Worm (Caenorhabditis elegans) whole organism, L4 larva: ENCODE results near the gene F13D11.3.

ENCODE experiments used
- F10B5.3 ChIP-seq: sonication (generic microtip); optimal IDR thresholded peaks from 2 replicates; lab custom pipeline; 2016; ENCODE audit warnings: mild to moderate bottlenecking, missing genetic modification characterization, missing compliant biosample characterization
- F44E2.7 ChIP-seq: fragments of 200-800 bp; sonication (Bioruptor generic); IDR thresholded peaks from 2 replicates; pipeline ENCODE4 v2.1.2; 2022; ENCODE audit warnings: missing genetic modification characterization, missing compliant biosample characterization
- R02D3.7 ChIP-seq: fragments of 150-350 bp; sonication (generic microtip); optimal IDR thresholded peaks from 3 replicates; lab custom pipeline; 2014; ENCODE audit warnings: missing biosample characterization, missing genetic modification characterization
- T20F7.1 ChIP-seq: fragments of 200-800 bp; sonication (Bioruptor generic); optimal IDR thresholded peaks from 2 replicates; lab custom pipeline; 2018; ENCODE audit warnings: mild to moderate bottlenecking, missing genetic modification characterization, missing compliant biosample characterization
- T26A8.4 ChIP-seq: fragments of 200-800 bp; sonication (Bioruptor generic); IDR thresholded peaks from 2 replicates; pipeline ENCODE4 v1.3.6; 2022; ENCODE audit warnings: missing genetic modification characterization, missing compliant biosample characterization
- Y105C5A.15 ChIP-seq: fragments of 200-800 bp; sonication (Bioruptor generic); IDR thresholded peaks from 2 replicates; pipeline ENCODE4 v1.3.6; 2022; ENCODE audit warnings: missing genetic modification characterization, missing compliant biosample characterization
- Y75B8A.6 ChIP-seq: fragments of 200-800 bp; sonication (Bioruptor generic); IDR thresholded peaks from 2 replicates; pipeline ENCODE4 v1.3.6; 2022; ENCODE audit warnings: missing genetic modification reagents, missing genetic modification characterization, missing compliant biosample characterization
- attf-4 ChIP-seq: sonication (generic microtip); optimal IDR thresholded peaks from 3 replicates; lab custom pipeline; 2017; ENCODE audit warnings: missing biosample characterization, missing genetic modification characterization
- ceh-20 ChIP-seq: fragments of 200-800 bp; sonication (Bioruptor generic); IDR thresholded peaks from 2 replicates; pipeline ENCODE4 v1.3.6; 2022; ENCODE audit warnings: missing genetic modification reagents, missing genetic modification characterization, missing compliant biosample characterization
- ceh-32 ChIP-seq: sonication (generic microtip); optimal IDR thresholded peaks from 2 replicates; lab custom pipeline; 2016; ENCODE audit warnings: mild to moderate bottlenecking, missing genetic modification characterization, missing compliant biosample characterization; ENCODE audit not compliant: poor library complexity
- ceh-44 ChIP-seq: fragments of 200-800 bp; sonication (Bioruptor generic); IDR thresholded peaks from 2 replicates; pipeline ENCODE4 v1.3.6; 2022; ENCODE audit warnings: missing genetic modification reagents, missing genetic modification characterization, missing compliant biosample characterization
- ceh-82 ChIP-seq: sonication (generic microtip); optimal IDR thresholded peaks from 2 replicates; lab custom pipeline; 2017; ENCODE audit warnings: missing biosample characterization, missing genetic modification characterization
- ctbp-1 ChIP-seq: fragments of 200-800 bp; sonication (Bioruptor generic); IDR thresholded peaks from 2 replicates; pipeline ENCODE4 v1.3.6; 2022; ENCODE audit warnings: missing genetic modification reagents, missing genetic modification characterization, missing compliant biosample characterization
- daf-16 ChIP-seq, 3 experiments: sonication (generic microtip); optimal IDR thresholded peaks; 2 replicates each; lab custom pipeline; 2016 to 2017; ENCODE audit warnings: missing genetic modification characterization in 3 of 3, missing genetic modification reagents in 3 of 3, mild to moderate bottlenecking in 2 of 3, missing compliant biosample characterization in 2 of 3, missing biosample characterization in 1 of 3, moderate library complexity in 1 of 3
- daf-8 ChIP-seq: fragments of 200-800 bp; sonication (Bioruptor generic); IDR thresholded peaks from 2 replicates; pipeline ENCODE4 v1.3.6; 2022; ENCODE audit warnings: missing genetic modification characterization, missing compliant biosample characterization
- dmd-9 ChIP-seq: fragments of 200-800 bp; sonication (Bioruptor generic); IDR thresholded peaks from 2 replicates; pipeline ENCODE4 v1.3.6; 2022; ENCODE audit warnings: missing genetic modification reagents, missing genetic modification characterization, missing compliant biosample characterization
- dpl-1 ChIP-seq: fragments of 150-350 bp; optimal IDR thresholded peaks from 2 replicates; lab custom pipeline; 2014; ENCODE audit warnings: missing biosample characterization, missing genetic modification reagents, missing genetic modification characterization
- dve-1 ChIP-seq: sonication (generic microtip); optimal IDR thresholded peaks from 2 replicates; lab custom pipeline; 2017; ENCODE audit warnings: antibody characterized with exemption, mild to moderate bottlenecking, missing genetic modification characterization, missing compliant biosample characterization; ENCODE audit not compliant: insufficient read depth
- egl-43 ChIP-seq: fragments of 200-800 bp; sonication (Bioruptor generic); IDR thresholded peaks from 2 replicates; pipeline ENCODE4 v1.3.6; 2022; ENCODE audit warnings: missing genetic modification reagents, missing genetic modification characterization, missing compliant biosample characterization
- gei-8 ChIP-seq: fragments of 200-800 bp; sonication (Bioruptor generic); optimal IDR thresholded peaks from 2 replicates; lab custom pipeline; 2018; ENCODE audit warnings: mild to moderate bottlenecking, missing genetic modification characterization, missing compliant biosample characterization
- hlh-30 ChIP-seq: sonication (generic microtip); optimal IDR thresholded peaks from 2 replicates; lab custom pipeline; 2017; ENCODE audit warnings: antibody characterized with exemption, mild to moderate bottlenecking, missing genetic modification characterization, missing compliant biosample characterization; ENCODE audit not compliant: insufficient read depth
- jun-1 ChIP-seq: fragments of 150-350 bp; optimal IDR thresholded peaks from 2 replicates; lab custom pipeline; 2014; ENCODE audit warnings: missing biosample characterization, missing genetic modification reagents, missing genetic modification characterization
- lin-15B ChIP-seq: fragments of 150-350 bp; sonication (generic microtip); optimal IDR thresholded peaks from 3 replicates; lab custom pipeline; 2014; ENCODE audit warnings: missing biosample characterization, missing genetic modification characterization
- lin-29 ChIP-seq: fragments of 200-800 bp; sonication (Bioruptor generic); IDR thresholded peaks from 2 replicates; pipeline ENCODE4 v1.3.6; 2022; ENCODE audit warnings: missing genetic modification reagents, missing genetic modification characterization, missing compliant biosample characterization
- lin-39 ChIP-seq: fragments of 150-350 bp; optimal IDR thresholded peaks from 2 replicates; lab custom pipeline; 2014; ENCODE audit warnings: missing biosample characterization, missing genetic modification reagents, missing genetic modification characterization
- lir-3 ChIP-seq: sonication (generic microtip); optimal IDR thresholded peaks from 2 replicates; lab custom pipeline; 2016; ENCODE audit warnings: mild to moderate bottlenecking, missing genetic modification characterization, missing compliant biosample characterization
- lsy-2 ChIP-seq, 2 experiments: fragments of 150-350 bp in 1 of 2; sonication (generic microtip) in 1 of 2; optimal IDR thresholded peaks; 2 replicates each; lab custom pipeline; 2014 to 2017; ENCODE audit warnings: missing biosample characterization in 2 of 2, missing genetic modification characterization in 2 of 2
- madf-5 ChIP-seq, 2 experiments: fragments of 200-800 bp; sonication (Bioruptor generic); IDR thresholded peaks; 2 replicates each; pipeline ENCODE4 v1.3.6; 2022; ENCODE audit warnings: missing compliant biosample characterization in 2 of 2, missing genetic modification characterization in 2 of 2
- mdl-1 ChIP-seq, 2 experiments: fragments of 150-350 bp in 1 of 2; sonication (generic microtip) in 1 of 2; optimal IDR thresholded peaks; 2 replicates each; lab custom pipeline; 2014 to 2017; ENCODE audit warnings: missing biosample characterization in 2 of 2, missing genetic modification characterization in 2 of 2
- mdt-29 ChIP-seq: fragments of 200-800 bp; sonication (Bioruptor generic); IDR thresholded peaks from 2 replicates; pipeline ENCODE4 v1.3.6; 2022; ENCODE audit warnings: missing genetic modification reagents, missing genetic modification characterization, missing compliant biosample characterization
- mep-1 ChIP-seq: fragments of 150-350 bp; sonication (generic microtip); optimal IDR thresholded peaks from 3 replicates; lab custom pipeline; 2014; ENCODE audit warnings: missing biosample characterization, missing genetic modification characterization
- mxl-2 ChIP-seq: fragments of 200-800 bp; sonication (Bioruptor generic); conservative IDR thresholded peaks from 2 replicates; pipeline ENCODE4 v1.3.6; 2022; ENCODE audit warnings: missing genetic modification reagents, missing genetic modification characterization, missing compliant biosample characterization
- nhr-10 ChIP-seq: fragments of 150-350 bp; optimal IDR thresholded peaks from 2 replicates; lab custom pipeline; 2014; ENCODE audit warnings: missing biosample characterization, missing genetic modification characterization
- nhr-111 ChIP-seq: fragments of 200-800 bp; sonication (Bioruptor generic); optimal IDR thresholded peaks from 2 replicates; lab custom pipeline; 2018; ENCODE audit warnings: mild to moderate bottlenecking, missing genetic modification characterization, missing compliant biosample characterization
- nhr-237 ChIP-seq: sonication (generic microtip); optimal IDR thresholded peaks from 2 replicates; lab custom pipeline; 2017; ENCODE audit warnings: missing biosample characterization, missing genetic modification characterization
- nhr-25 ChIP-seq: sonication (generic microtip); optimal IDR thresholded peaks from 2 replicates; lab custom pipeline; 2017; ENCODE audit warnings: missing genetic modification characterization, mild to moderate bottlenecking, missing compliant biosample characterization, antibody characterized with exemption, moderate library complexity, borderline replicate concordance; ENCODE audit not compliant: insufficient read depth
- nhr-28 ChIP-seq: fragments of 150-350 bp; optimal IDR thresholded peaks from 2 replicates; lab custom pipeline; 2014; ENCODE audit warnings: missing biosample characterization, missing genetic modification characterization
- nhr-41 ChIP-seq: fragments of 200-800 bp; sonication (Bioruptor generic); IDR thresholded peaks from 2 replicates; pipeline ENCODE4 v1.3.6; 2022; ENCODE audit warnings: missing genetic modification reagents, missing genetic modification characterization, missing compliant biosample characterization
- nhr-48 ChIP-seq: sonication (generic microtip); optimal IDR thresholded peaks from 2 replicates; lab custom pipeline; 2016; ENCODE audit warnings: mild to moderate bottlenecking, missing genetic modification characterization, missing compliant biosample characterization
- nhr-76 ChIP-seq: fragments of 150-350 bp; optimal IDR thresholded peaks from 2 replicates; lab custom pipeline; 2014; ENCODE audit warnings: missing biosample characterization, missing genetic modification characterization
- php-3 ChIP-seq: fragments of 200-800 bp; sonication (Bioruptor generic); IDR thresholded peaks from 2 replicates; pipeline ENCODE4 v1.3.6; 2022; ENCODE audit warnings: missing genetic modification reagents, missing genetic modification characterization, missing compliant biosample characterization
- pqm-1 ChIP-seq: sonication (generic microtip); optimal IDR thresholded peaks from 2 replicates; lab custom pipeline; 2017; ENCODE audit warnings: missing biosample characterization, missing genetic modification characterization
- rbr-2 ChIP-seq: sonication (generic microtip); optimal IDR thresholded peaks from 2 replicates; lab custom pipeline; 2016; ENCODE audit warnings: missing genotype, missing genetic modification characterization, missing compliant biosample characterization
- skn-1 ChIP-seq: fragments of 150-350 bp; optimal IDR thresholded peaks from 2 replicates; lab custom pipeline; 2014; ENCODE audit warnings: missing biosample characterization, missing genetic modification characterization
- snpc-4 ChIP-seq: fragments of 150-350 bp; optimal IDR thresholded peaks from 2 replicates; lab custom pipeline; 2014; ENCODE audit warnings: missing biosample characterization, missing genetic modification characterization
- spr-1 ChIP-seq: sonication (generic microtip); optimal IDR thresholded peaks from 2 replicates; lab custom pipeline; 2016; ENCODE audit warnings: mild to moderate bottlenecking, missing genetic modification characterization, missing compliant biosample characterization
- unc-130 ChIP-seq: sonication (generic microtip); optimal IDR thresholded peaks from 2 replicates; lab custom pipeline; 2016; ENCODE audit warnings: missing genetic modification reagents, missing genetic modification characterization, missing compliant biosample characterization
- vab-7 ChIP-seq: fragments of 200-800 bp; sonication (Bioruptor generic); IDR thresholded peaks from 2 replicates; pipeline ENCODE4 v1.3.6; 2022; ENCODE audit warnings: missing genetic modification reagents, missing genetic modification characterization, missing compliant biosample characterization
- zag-1 ChIP-seq: fragments of 150-350 bp; optimal IDR thresholded peaks from 2 replicates; lab custom pipeline; 2014; ENCODE audit warnings: missing biosample characterization, missing genetic modification characterization
- ztf-11 ChIP-seq: fragments of 150-350 bp; optimal IDR thresholded peaks from 2 replicates; lab custom pipeline; 2014; ENCODE audit warnings: missing biosample characterization, missing genetic modification characterization
- ztf-7 ChIP-seq: fragments of 150-350 bp; optimal IDR thresholded peaks from 2 replicates; lab custom pipeline; 2014; ENCODE audit warnings: missing biosample characterization, missing genetic modification characterization

The F13D11.3 gene

DNA sequence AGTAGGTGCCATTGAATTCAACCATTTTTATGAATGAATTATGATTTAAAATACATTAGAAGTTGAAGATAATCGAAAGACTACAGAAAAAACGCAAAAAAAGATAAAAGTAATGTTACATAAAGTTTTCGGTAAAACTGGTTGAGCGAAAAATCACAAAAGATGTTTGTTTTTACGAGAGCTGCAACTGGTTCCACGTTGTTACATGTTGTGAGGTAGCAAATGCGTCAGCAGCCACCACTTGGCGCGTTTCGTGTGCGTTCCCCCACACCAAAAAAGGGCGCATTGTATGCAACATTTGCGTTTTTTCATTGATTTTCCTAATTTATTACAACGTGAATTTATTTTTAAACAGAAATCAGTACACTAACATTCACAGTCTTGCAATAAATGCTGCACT is 23.6 kb downstream of the F13D11.3 start, which contains the start of gene gakh-1:
TSS of gene gakh-1 (plus strand) at position 347 of the 400 bp plus-strand sequence.
- TF ChIP-seq rbr-2 (tag; lab: Kevin White, UChicago) (peak; percentile 67), dve-1 (tag; lab: Kevin White, UChicago) (peak; percentile 73), nhr-10 (tag; lab: Kevin White, UChicago) (no peak), dmd-9 (no peak), nhr-76 (tag; lab: Kevin White, UChicago) (no peak), T26A8.4 (GFP tag; lab: Robert Waterston, UW) (no peak), mxl-2 (GFP tag; lab: Robert Waterston, UW) (no peak), ztf-7 (tag; lab: Kevin White, UChicago) (peak; percentile 11), mdt-29 (GFP tag; lab: Robert Waterston, UW) (no peak), nhr-28 (tag; lab: Kevin White, UChicago) (peak; percentile 31), ceh-44 (no peak), attf-4 (no peak), Y105C5A.15 (GFP tag; lab: Robert Waterston, UW) (no peak), ceh-32 (no peak), lsy-2 (tag; optimal IDR thresholded peaks at IDR 0.05; lab: Kevin White, UChicago) (peak in 1 of 2 experiments; percentile 65), F44E2.7 (GFP tag; lab: Robert Waterston, UW) (no peak), lir-3 (tag; lab: Kevin White, UChicago) (no peak), ctbp-1 (peak; percentile 50; the same call in 1 of the 2 replicates), mdl-1 (tag; optimal IDR thresholded peaks at IDR 0.05; lab: Kevin White, UChicago) (no peak), skn-1 (tag; lab: Kevin White, UChicago) (no peak), nhr-25 (no peak), mep-1 (tag; lab: Kevin White, UChicago) (peak; percentile 56), R02D3.7 (tag; lab: Kevin White, UChicago) (no peak), pqm-1 (no peak), ceh-20 (GFP tag; lab: Robert Waterston, UW) (no peak), lin-15B (no peak), egl-43 (GFP tag; lab: Robert Waterston, UW) (no peak), madf-5 (GFP tag; IDR thresholded peaks at IDR 0.05; lab: Robert Waterston, UW) (no peak), gei-8 (GFP tag; lab: Kevin White, UChicago) (no peak), ztf-11 (tag; lab: Kevin White, UChicago) (no peak), F10B5.3 (peak; percentile 45), nhr-48 (peak; percentile 38), nhr-41 (no peak), Y75B8A.6 (GFP tag; lab: Robert Waterston, UW) (no peak), nhr-237 (tag; lab: Kevin White, UChicago) (no peak), daf-8 (no peak), T20F7.1 (GFP tag; lab: Kevin White, UChicago) (peak; percentile 52), ceh-82 (no peak), jun-1 (tag; lab: Kevin White, UChicago) (no peak), lin-29 (GFP tag; lab: Robert Waterston, UW) (no peak), dpl-1 (GFP tag; lab: Kevin White, UChicago) (peak; percentile 59), snpc-4 (no peak), nhr-111 (no peak), hlh-30 (peak; percentile 63), zag-1 (no peak), spr-1 (tag; lab: Kevin White, UChicago) (peak; percentile 25), daf-16 (GFP tag; optimal IDR thresholded peaks at IDR 0.05; lab: Kevin White, UChicago) (peak in 1 of 2 experiments; percentile 24), daf-16 (tag; optimal IDR thresholded peaks at IDR 0.05; lab: Kevin White, UChicago) (peak; percentile 36), lin-39 (no peak), unc-130 (GFP tag; lab: Kevin White, UChicago) (no peak), vab-7 (GFP tag; lab: Robert Waterston, UW) (no peak), php-3 (GFP tag; lab: Robert Waterston, UW) (no peak)
